Worm (Caenorhabditis elegans) whole organism, L3 larva: ENCODE results near the gene F54E7.9.

Experiments
- aly-2 ChIP-seq: fragments of 150-350 bp; optimal IDR thresholded peaks from 2 replicates; lab custom pipeline; 2014; ENCODE audit warnings: missing biosample characterization, missing genetic modification characterization
- nhr-237 ChIP-seq: fragments of 150-350 bp; optimal IDR thresholded peaks from 2 replicates; lab custom pipeline; 2014; ENCODE audit warnings: missing biosample characterization, missing genetic modification characterization
- zag-1 ChIP-seq: fragments of 150-350 bp; optimal IDR thresholded peaks from 2 replicates; lab custom pipeline; 2014; ENCODE audit warnings: missing biosample characterization, missing genetic modification characterization

DNA sequence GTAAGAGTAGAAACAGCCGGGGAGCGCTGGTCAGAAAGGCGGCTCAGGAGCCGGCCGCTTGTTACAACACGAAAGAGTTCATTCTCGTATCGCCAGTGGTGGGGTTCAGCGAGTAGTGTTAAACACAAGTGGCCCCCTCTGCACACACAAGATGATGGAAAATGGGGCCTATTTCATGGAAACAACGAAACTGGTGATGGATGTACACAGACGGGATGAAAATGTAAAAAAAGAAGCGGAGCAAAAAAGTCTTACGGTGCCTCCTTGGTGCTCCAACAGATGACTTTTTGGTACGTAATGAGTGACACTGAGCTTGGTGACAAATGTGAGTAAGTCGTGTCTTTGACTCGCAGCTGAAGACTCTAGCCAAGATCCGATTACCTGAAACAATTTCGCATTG, 30.3 kb upstream of the F54E7.9 start:
- no peak for TF ChIP-seq nhr-237 (tag; lab: Kevin White, UChicago)
- TF ChIP-seq aly-2, result no peak
- no peak for TF ChIP-seq zag-1 (tag; lab: Kevin White, UChicago)
